Fruit fly (Drosophila melanogaster) whole organism, embryonic: ENCODE results near the gene SKIP.

Experiments
- Abd-B ChIP-seq: fragments of 200-800 bp; sonication (Bioruptor generic); optimal IDR thresholded peaks from 2 replicates; lab custom pipeline; 2018; ENCODE audit warnings: missing biosample characterization, mild to moderate bottlenecking, missing genetic modification characterization, moderate library complexity
- B-H1 ChIP-seq: fragments of 200-800 bp; sonication (Bioruptor generic); IDR thresholded peaks from 3 replicates; pipeline ENCODE4 v1.3.6; 2022; ENCODE audit warnings: missing biosample characterization, missing genetic modification characterization
- CG16863 ChIP-seq: fragments of 200-800 bp; sonication (Bioruptor generic); optimal IDR thresholded peaks from 3 replicates; lab custom pipeline; 2016; ENCODE audit warnings: missing biosample characterization, missing genetic modification characterization
- CG5180 ChIP-seq: fragments of 200-800 bp; sonication (Bioruptor generic); optimal IDR thresholded peaks from 3 replicates; lab custom pipeline; 2017; ENCODE audit warnings: missing biosample characterization, missing genetic modification characterization, mild to moderate bottlenecking, moderate library complexity, missing genetic modification reagents
- CG8765 ChIP-seq: fragments of 200-800 bp; sonication (Bioruptor generic); IDR thresholded peaks from 2 replicates; pipeline ENCODE4 v1.3.6; 2022; ENCODE audit warnings: missing biosample characterization, missing genetic modification characterization
- Sin3A ChIP-seq: fragments of >200 bp; optimal IDR thresholded peaks from 2 replicates; lab custom pipeline; 2018
- Xbp1 ChIP-seq: fragments of 200-800 bp; sonication (Bioruptor generic); optimal IDR thresholded peaks from 3 replicates; lab custom pipeline; 2016; ENCODE audit warnings: missing biosample characterization, mild to moderate bottlenecking, missing genetic modification characterization

- TF ChIP-seq B-H1 (GFP tag; lab: Robert Waterston, UW) (no peak), CG5180 (GFP tag; lab: Kevin White, UChicago) (no peak), Abd-B (GFP tag; lab: Kevin White, UChicago) (no peak), CG16863 (GFP tag; lab: Kevin White, UChicago) (no peak), Xbp1 (GFP tag; lab: Kevin White, UChicago) (no peak), CG8765 (GFP tag; lab: Robert Waterston, UW) (no peak), Sin3A (no peak)
Observed at dm6 chr3R:22184077-22184476, 50.4 kb downstream of the SKIP start.
